Fruit fly (Drosophila melanogaster): Measurements from ENCODE around the gene RpS27A.

The RpS27A gene

dm6 chr2L:10430802-10431476 lies 22.8 kb downstream of the RpS27A start, which contains the start of the genes Bug22 and TfIIB (continued):
- TF ChIP-seq CG14860 (GFP tag; IDR thresholded peaks at IDR 0.05; ENCODE audit: partially characterized antibody) (0 out of 3 replicates have a peak, but pooled peaks have one; percentile 49), Drgx (GFP tag; IDR thresholded peaks at IDR 0.05) (peak; percentile 51; the same call in 1 of the 2 replicates), ap (GFP tag; IDR thresholded peaks at IDR 0.05) (no peak), ind (GFP tag; optimal IDR thresholded peaks at IDR 0.05) (peak; percentile 74), sima (GFP tag; optimal IDR thresholded peaks at IDR 0.05) (no peak), CG12104 (GFP tag; optimal IDR thresholded peaks at IDR 0.05) (peak; percentile 60), p53 (GFP tag; optimal IDR thresholded peaks at IDR 0.05) (no peak), CG7987 (GFP tag; optimal IDR thresholded peaks at IDR 0.05) (peak; percentile 25), CG10979 (tag; optimal IDR thresholded peaks at IDR 0.05) (peak; percentile 42), CG10366 (GFP tag; IDR thresholded peaks at IDR 0.05) (peak; percentile 74), jing (GFP tag; optimal IDR thresholded peaks at IDR 0.05) (no peak), CG6765 (GFP tag; optimal IDR thresholded peaks at IDR 0.05) (no peak), ttk (GFP tag; IDR thresholded peaks at IDR 0.05) (peak; percentile 61), Elba2 (GFP tag; optimal IDR thresholded peaks at IDR 0.05) (peak; percentile 87), CG6813 (GFP tag; optimal IDR thresholded peaks at IDR 0.05) (no peak), CG17359 (tag; optimal IDR thresholded peaks at IDR 0.05) (peak; percentile 68), ac (GFP tag; optimal IDR thresholded peaks at IDR 0.05) (no peak), trh (GFP tag; optimal IDR thresholded peaks at IDR 0.05) (peak; percentile 24), Xrp1 (GFP tag; IDR thresholded peaks at IDR 0.05) (peak; percentile 71; the same call in 1 of the 2 replicates), C15 (GFP tag; IDR thresholded peaks at IDR 0.05) (no peak), CrebB (tag; optimal IDR thresholded peaks at IDR 0.05) (peak; percentile 14), nerfin-2 (GFP tag; IDR thresholded peaks at IDR 0.05; ENCODE audit: partially characterized antibody) (no peak), CG14050 (GFP tag; IDR thresholded peaks at IDR 0.05) (no peak), Nf-YC (tag; optimal IDR thresholded peaks at IDR 0.05) (peak; percentile 75), Tbp (GFP tag; optimal IDR thresholded peaks at IDR 0.05) (no peak), wek (GFP tag; optimal IDR thresholded peaks at IDR 0.05) (peak; percentile 11), caup (GFP tag; optimal IDR thresholded peaks at IDR 0.05; ENCODE audit: severe bottlenecking) (no peak), D19A (tag; optimal IDR thresholded peaks at IDR 0.05) (no peak), CG11085 (GFP tag; IDR thresholded peaks at IDR 0.05) (0 out of 2 replicates have a peak, but pooled peaks have one; percentile 44), jumu (GFP tag; optimal IDR thresholded peaks at IDR 0.05) (peak; percentile 61), CG13287 (GFP tag; IDR thresholded peaks at IDR 0.05; ENCODE audit: partially characterized antibody) (peak; percentile 47), scrt (GFP tag; optimal IDR thresholded peaks at IDR 0.05) (peak; percentile 48), CG9215 (GFP tag; IDR thresholded peaks at IDR 0.05) (no peak), CG7372 (GFP tag; IDR thresholded peaks at IDR 0.05) (peak; percentile 17; the same call in 1 of the 2 replicates), HmgD (GFP tag; optimal IDR thresholded peaks at IDR 0.05) (peak; percentile 54), TFAM (GFP tag; optimal IDR thresholded peaks at IDR 0.05) (no peak), CG11695 (GFP tag; IDR thresholded peaks at IDR 0.05) (no peak), dimm (GFP tag; IDR thresholded peaks at IDR 0.05) (no peak), lola (GFP tag; optimal IDR thresholded peaks at IDR 0.05) (peak in 1 of 3 experiments; percentile 54), twi (tag; optimal IDR thresholded peaks at IDR 0.05) (peak; percentile 32), Hr39 (optimal IDR thresholded peaks at IDR 0.05) (no peak), Dbx (GFP tag; IDR thresholded peaks at IDR 0.05) (peak; percentile 66; the same call in 2 of the 3 replicates), stc (GFP tag; IDR thresholded peaks at IDR 0.05) (peak; percentile 65), MBD-R2 (GFP tag; IDR thresholded peaks at IDR 0.05) (peak; percentile 89), CG14965 (GFP tag; optimal IDR thresholded peaks at IDR 0.05; ENCODE audit: borderline replicate concordance) (no peak), Side (GFP tag; optimal IDR thresholded peaks at IDR 0.05) (peak; percentile 37), Hsf (GFP tag; optimal IDR thresholded peaks at IDR 0.05) (peak; percentile 74), wor (GFP tag; IDR thresholded peaks at IDR 0.05) (no peak), gem (tag; optimal IDR thresholded peaks at IDR 0.05) (peak; percentile 85), luna (GFP tag; optimal IDR thresholded peaks at IDR 0.05) (no peak)
